Fruit fly (Drosophila melanogaster): Measurements from ENCODE around the gene Bdbt.
A peak's percentile ranks its signal among the peaks of the same experiment; 100 is the strongest.

Gene Bdbt

dm6 chr3R:21097160-21097559, 21.5 kb downstream of the Bdbt start:
- no peak for TF ChIP-seq h (GFP tag; optimal IDR thresholded peaks at IDR 0.05)
- TF ChIP-seq Rel (GFP tag; optimal IDR thresholded peaks at IDR 0.05), result no peak
- no peak for TF ChIP-seq Rel (tag; optimal IDR thresholded peaks at IDR 0.05)
- no peak for TF ChIP-seq usp (GFP tag; optimal IDR thresholded peaks at IDR 0.05)
- no peak for TF ChIP-seq Vsx2 (GFP tag; optimal IDR thresholded peaks at IDR 0.05; ENCODE audit: partially characterized antibody)
- TF ChIP-seq dmrt93B (GFP tag; optimal IDR thresholded peaks at IDR 0.05), result no peak
- no peak for TF ChIP-seq Myc (optimal IDR thresholded peaks at IDR 0.05)
- no peak for TF ChIP-seq dsf (GFP tag; optimal IDR thresholded peaks at IDR 0.05; ENCODE audit: borderline replicate concordance)
- TF ChIP-seq CG9705 (GFP tag; optimal IDR thresholded peaks at IDR 0.05), result no peak

dm6 chr3R:21096532-21097143, 22.0 kb downstream of the Bdbt start:
- TF ChIP-seq Dif (GFP tag; optimal IDR thresholded peaks at IDR 0.05; ENCODE audit: partially characterized antibody), result no peak
- TF ChIP-seq Mio (GFP tag; optimal IDR thresholded peaks at IDR 0.05), result no peak
- no peak for TF ChIP-seq Jra (GFP tag; optimal IDR thresholded peaks at IDR 0.05)
- no peak for TF ChIP-seq CG32264 (GFP tag; optimal IDR thresholded peaks at IDR 0.05)
- TF ChIP-seq ey (GFP tag; optimal IDR thresholded peaks at IDR 0.05), result no peak
- TF ChIP-seq N (GFP tag; optimal IDR thresholded peaks at IDR 0.05), result no peak
- TF ChIP-seq sage (GFP tag; optimal IDR thresholded peaks at IDR 0.05), result no peak
- TF ChIP-seq psq (GFP tag; optimal IDR thresholded peaks at IDR 0.05), result no peak
- no peak for TF ChIP-seq Rel (GFP tag; optimal IDR thresholded peaks at IDR 0.05)
- no peak for TF ChIP-seq Rel (tag; optimal IDR thresholded peaks at IDR 0.05)
- TF ChIP-seq Dfd (GFP tag; optimal IDR thresholded peaks at IDR 0.05), result no peak
- TF ChIP-seq woc (GFP tag; optimal IDR thresholded peaks at IDR 0.05), result no peak
- TF ChIP-seq Hr78 (GFP tag; optimal IDR thresholded peaks at IDR 0.05), result no peak
- TF ChIP-seq h (GFP tag; optimal IDR thresholded peaks at IDR 0.05), result no peak
- TF ChIP-seq HLH106 (tag; optimal IDR thresholded peaks at IDR 0.05), result no peak
- TF ChIP-seq Abd-B (GFP tag; optimal IDR thresholded peaks at IDR 0.05), result no peak
- TF ChIP-seq rgr (GFP tag; optimal IDR thresholded peaks at IDR 0.05), result no peak
- TF ChIP-seq OdsH (GFP tag; optimal IDR thresholded peaks at IDR 0.05), result no peak
- no peak for TF ChIP-seq Myc (optimal IDR thresholded peaks at IDR 0.05)

- TF ChIP-seq Hnf4 (GFP tag; optimal IDR thresholded peaks at IDR 0.05) (no peak), foxo (GFP tag; optimal IDR thresholded peaks at IDR 0.05) (no peak), CrebA (GFP tag; optimal IDR thresholded peaks at IDR 0.05; ENCODE audit: borderline replicate concordance) (no peak), Jra (GFP tag; optimal IDR thresholded peaks at IDR 0.05) (peak; percentile 9), Dif (GFP tag; optimal IDR thresholded peaks at IDR 0.05; ENCODE audit: partially characterized antibody) (peak; percentile 59)
These were observed 24.4 kb downstream of the Bdbt start for dm6 chr3R:21094292-21094691.

dm6 chr3R:21092829-21093228, 25.8 kb downstream of the Bdbt start:
- no peak for TF ChIP-seq woc (GFP tag; optimal IDR thresholded peaks at IDR 0.05)
- no peak for TF ChIP-seq brk (GFP tag; optimal IDR thresholded peaks at IDR 0.05)
- TF ChIP-seq tai (GFP tag; optimal IDR thresholded peaks at IDR 0.05), result no peak
- TF ChIP-seq pan (optimal IDR thresholded peaks at IDR 0.05), result no peak
- TF ChIP-seq rgr (GFP tag; optimal IDR thresholded peaks at IDR 0.05), result no peak
- TF ChIP-seq dmrt93B (GFP tag; optimal IDR thresholded peaks at IDR 0.05), result no peak
- no peak for TF ChIP-seq usp (GFP tag; optimal IDR thresholded peaks at IDR 0.05)
- no peak for TF ChIP-seq Dif (GFP tag; optimal IDR thresholded peaks at IDR 0.05; ENCODE audit: partially characterized antibody)
- no peak for TF ChIP-seq psq (GFP tag; optimal IDR thresholded peaks at IDR 0.05)
- TF ChIP-seq CG32264 (GFP tag; optimal IDR thresholded peaks at IDR 0.05), result no peak
- TF ChIP-seq lola (GFP tag; optimal IDR thresholded peaks at IDR 0.05), result no peak
- TF ChIP-seq Hnf4 (GFP tag; optimal IDR thresholded peaks at IDR 0.05), result no peak
- TF ChIP-seq Abd-B (GFP tag; optimal IDR thresholded peaks at IDR 0.05), result no peak
- no peak for TF ChIP-seq Myc (optimal IDR thresholded peaks at IDR 0.05)
- no peak for TF ChIP-seq CG9705 (GFP tag; optimal IDR thresholded peaks at IDR 0.05)

- no peak for TF ChIP-seq Mio (GFP tag; optimal IDR thresholded peaks at IDR 0.05)
- no peak for TF ChIP-seq CG9705 (GFP tag; optimal IDR thresholded peaks at IDR 0.05)
- TF ChIP-seq jim (GFP tag; optimal IDR thresholded peaks at IDR 0.05), result no peak
- no peak for TF ChIP-seq sv (GFP tag; optimal IDR thresholded peaks at IDR 0.05)
- no peak for TF ChIP-seq brk (GFP tag; optimal IDR thresholded peaks at IDR 0.05)
- TF ChIP-seq fru (GFP tag; optimal IDR thresholded peaks at IDR 0.05), result no peak
- no peak for TF ChIP-seq lola (GFP tag; optimal IDR thresholded peaks at IDR 0.05)
- TF ChIP-seq OdsH (GFP tag; optimal IDR thresholded peaks at IDR 0.05), result no peak
- no peak for TF ChIP-seq Sp1 (GFP tag; optimal IDR thresholded peaks at IDR 0.05)
- TF ChIP-seq Jra (GFP tag; optimal IDR thresholded peaks at IDR 0.05), result no peak
- no peak for TF ChIP-seq psq (GFP tag; optimal IDR thresholded peaks at IDR 0.05)
- TF ChIP-seq Myc (optimal IDR thresholded peaks at IDR 0.05), result no peak
- TF ChIP-seq Vsx2 (GFP tag; optimal IDR thresholded peaks at IDR 0.05; ENCODE audit: partially characterized antibody), result no peak
- no peak for TF ChIP-seq Hr83 (GFP tag; optimal IDR thresholded peaks at IDR 0.05; ENCODE audit: poor library complexity, severe bottlenecking)
- TF ChIP-seq Dfd (GFP tag; optimal IDR thresholded peaks at IDR 0.05), result no peak
These were observed 26.6 kb downstream of the Bdbt start for dm6 chr3R:21092036-21092435.
